Fruit fly (Drosophila melanogaster) whole organism, embryonic: ENCODE measurements around the gene CG9150.
A peak's percentile ranks its signal among the peaks of the same experiment; 100 is the strongest.

Source experiments
- BEAF-32 ChIP-seq: fragments of 200-800 bp; sonication (Bioruptor generic); optimal IDR thresholded peaks from 3 replicates; lab custom pipeline; 2017; ENCODE audit warnings: missing biosample characterization, missing genetic modification characterization, mild to moderate bottlenecking, moderate library complexity, missing genetic modification reagents
- CG10267 ChIP-seq: fragments of 200-800 bp; sonication (Bioruptor generic); optimal IDR thresholded peaks from 2 replicates; lab custom pipeline; 2018; ENCODE audit warnings: missing biosample characterization, mild to moderate bottlenecking, missing genetic modification characterization, moderate library complexity
- CG10565 ChIP-seq: fragments of 200-800 bp; sonication (Bioruptor generic); optimal IDR thresholded peaks from 3 replicates; lab custom pipeline; 2016; ENCODE audit warnings: missing biosample characterization, mild to moderate bottlenecking, missing genetic modification characterization
- CG15514 ChIP-seq: fragments of 200-800 bp; sonication (Bioruptor generic); optimal IDR thresholded peaks from 3 replicates; lab custom pipeline; 2017; ENCODE audit warnings: missing biosample characterization, missing genetic modification characterization, mild to moderate bottlenecking, moderate library complexity, missing genetic modification reagents
- CG1603 ChIP-seq: fragments of 200-800 bp; sonication (Bioruptor generic); optimal IDR thresholded peaks from 2 replicates; lab custom pipeline; 2019; ENCODE audit warnings: missing biosample characterization, mild to moderate bottlenecking, missing genetic modification characterization, moderate library complexity
- CG2116 ChIP-seq: fragments of 200-800 bp; sonication (Bioruptor generic); optimal IDR thresholded peaks from 3 replicates; lab custom pipeline; 2018; ENCODE audit warnings: missing biosample characterization, mild to moderate bottlenecking, missing genetic modification characterization
- CG34376 ChIP-seq: fragments of 200-800 bp; sonication (Bioruptor generic); optimal IDR thresholded peaks from 2 replicates; lab custom pipeline; 2018; ENCODE audit warnings: missing biosample characterization, mild to moderate bottlenecking, missing genetic modification characterization
- CG4617 ChIP-seq: fragments of 200-800 bp; sonication (Bioruptor generic); optimal IDR thresholded peaks from 3 replicates; lab custom pipeline; 2016; ENCODE audit warnings: missing biosample characterization, missing genetic modification characterization, borderline replicate concordance
- CG6654 ChIP-seq: fragments of 200-800 bp; sonication (Bioruptor generic); optimal IDR thresholded peaks from 2 replicates; lab custom pipeline; 2017; ENCODE audit warnings: missing biosample characterization, mild to moderate bottlenecking, missing genetic modification characterization
- Dll ChIP-seq: fragments of 200-800 bp; sonication (Bioruptor generic); IDR thresholded peaks from 4 replicates; pipeline ENCODE4 v1.3.6; 2022; ENCODE audit warnings: missing biosample characterization, missing genetic modification characterization; ENCODE audit not compliant: partially characterized antibody
- Dp ChIP-seq: fragments of 200-800 bp; sonication (Bioruptor generic); optimal IDR thresholded peaks from 2 replicates; lab custom pipeline; 2018; ENCODE audit warnings: missing biosample characterization, mild to moderate bottlenecking, missing genetic modification characterization, moderate library complexity
- E2f2 ChIP-seq: fragments of 200-800 bp; sonication (Bioruptor generic); IDR thresholded peaks from 2 replicates; pipeline ENCODE4 v1.3.6; 2022; ENCODE audit warnings: missing biosample characterization, missing genetic modification characterization
- Elba2 ChIP-seq: fragments of 200-800 bp; sonication (Bioruptor generic); optimal IDR thresholded peaks from 3 replicates; lab custom pipeline; 2016; ENCODE audit warnings: missing biosample characterization, missing genetic modification characterization
- Ets97D ChIP-seq: fragments of 200-800 bp; sonication (Bioruptor generic); optimal IDR thresholded peaks from 3 replicates; lab custom pipeline; 2016; ENCODE audit warnings: missing biosample characterization, missing genetic modification characterization
- Fer2 ChIP-seq: fragments of 200-800 bp; sonication (Bioruptor generic); optimal IDR thresholded peaks from 2 replicates; lab custom pipeline; 2018; ENCODE audit warnings: missing biosample characterization, mild to moderate bottlenecking, missing genetic modification characterization, moderate library complexity
- MBD-R2 ChIP-seq: fragments of 200-800 bp; sonication (Bioruptor generic); IDR thresholded peaks from 2 replicates; pipeline ENCODE4 v1.3.6; 2022; ENCODE audit warnings: missing biosample characterization, missing genetic modification characterization
- MESR4 ChIP-seq: fragments of 200-800 bp; sonication (Bioruptor generic); optimal IDR thresholded peaks from 2 replicates; lab custom pipeline; 2018; ENCODE audit warnings: missing biosample characterization, mild to moderate bottlenecking, missing genetic modification characterization, moderate library complexity
- NK7.1 ChIP-seq: fragments of 200-800 bp; sonication (Bioruptor generic); optimal IDR thresholded peaks from 3 replicates; lab custom pipeline; 2016; ENCODE audit warnings: missing biosample characterization, missing genetic modification characterization
- Opbp ChIP-seq: fragments of 200-800 bp; sonication (Bioruptor generic); IDR thresholded peaks from 3 replicates; pipeline ENCODE4 v1.3.6; 2022; ENCODE audit warnings: missing biosample characterization, missing genetic modification characterization; ENCODE audit not compliant: partially characterized antibody
- YL-1 ChIP-seq: fragments of 200-800 bp; sonication (Bioruptor generic); optimal IDR thresholded peaks from 3 replicates; lab custom pipeline; 2017; ENCODE audit warnings: missing biosample characterization, mild to moderate bottlenecking, missing genetic modification characterization
- ab ChIP-seq: fragments of 200-800 bp; sonication (Bioruptor generic); optimal IDR thresholded peaks from 2 replicates; lab custom pipeline; 2016; ENCODE audit warnings: missing biosample characterization, missing genetic modification characterization
- amos ChIP-seq: fragments of 200-800 bp; sonication (Bioruptor generic); IDR thresholded peaks from 2 replicates; pipeline ENCODE4 v1.3.6; 2022; ENCODE audit warnings: missing biosample characterization, missing genetic modification characterization; ENCODE audit not compliant: partially characterized antibody
- caup ChIP-seq: fragments of 200-800 bp; sonication (Bioruptor generic); optimal IDR thresholded peaks from 3 replicates; lab custom pipeline; 2017; ENCODE audit warnings: missing biosample characterization, mild to moderate bottlenecking, missing genetic modification characterization, moderate library complexity; ENCODE audit not compliant: severe bottlenecking
- chinmo ChIP-seq: fragments of 200-800 bp; sonication (Bioruptor generic); IDR thresholded peaks from 4 replicates; pipeline ENCODE4 v1.3.6; 2022; ENCODE audit warnings: missing biosample characterization, missing genetic modification characterization; ENCODE audit not compliant: partially characterized antibody
- crp ChIP-seq, 2 experiments: fragments of 200-800 bp; sonication (Bioruptor generic); optimal IDR thresholded peaks; 2 replicates in 1 of 2; 3 replicates in 1 of 2; lab custom pipeline; 2017; ENCODE audit warnings: missing biosample characterization in 2 of 2, missing genetic modification characterization in 2 of 2, mild to moderate bottlenecking in 1 of 2, moderate library complexity in 1 of 2
- cwo ChIP-seq: fragments of 200-800 bp; sonication (Bioruptor generic); optimal IDR thresholded peaks from 3 replicates; lab custom pipeline; 2017; ENCODE audit warnings: missing biosample characterization, missing genetic modification characterization, mild to moderate bottlenecking, moderate library complexity, missing genetic modification reagents
- dimm ChIP-seq: fragments of 200-800 bp; sonication (Bioruptor generic); IDR thresholded peaks from 2 replicates; pipeline ENCODE4 v1.3.6; 2022; ENCODE audit warnings: missing biosample characterization, missing genetic modification characterization
- ewg ChIP-seq: fragments of 200-800 bp; sonication (Bioruptor generic); optimal IDR thresholded peaks from 3 replicates; lab custom pipeline; 2017; ENCODE audit warnings: mild to moderate bottlenecking, missing biosample characterization, missing genetic modification reagents, missing genetic modification characterization
- fd96Cb ChIP-seq: fragments of 200-800 bp; sonication (Bioruptor generic); optimal IDR thresholded peaks from 2 replicates; lab custom pipeline; 2018; ENCODE audit warnings: missing biosample characterization, mild to moderate bottlenecking, missing genetic modification characterization, moderate library complexity
- gfzf ChIP-seq: fragments of 200-800 bp; sonication (Bioruptor generic); optimal IDR thresholded peaks from 2 replicates; lab custom pipeline; 2016; ENCODE audit warnings: missing biosample characterization, mild to moderate bottlenecking, missing genetic modification characterization, moderate library complexity
- hbn ChIP-seq: fragments of 200-800 bp; sonication (Bioruptor generic); IDR thresholded peaks from 2 replicates; pipeline ENCODE4 v1.3.6; 2022; ENCODE audit warnings: missing biosample characterization, missing genetic modification characterization; ENCODE audit not compliant: partially characterized antibody
- kah ChIP-seq: fragments of 200-800 bp; sonication (Bioruptor generic); optimal IDR thresholded peaks from 2 replicates; lab custom pipeline; 2018; ENCODE audit warnings: missing biosample characterization, mild to moderate bottlenecking, missing genetic modification characterization
- nerfin-1 ChIP-seq: fragments of 200-800 bp; sonication (Bioruptor generic); optimal IDR thresholded peaks from 3 replicates; lab custom pipeline; 2019; ENCODE audit warnings: missing biosample characterization, mild to moderate bottlenecking, missing genetic modification characterization, moderate library complexity
- nom ChIP-seq: fragments of 200-800 bp; sonication (Bioruptor generic); optimal IDR thresholded peaks from 2 replicates; lab custom pipeline; 2017; ENCODE audit warnings: missing biosample characterization, missing genetic modification characterization, mild to moderate bottlenecking, moderate library complexity, missing genetic modification reagents
- pzg ChIP-seq: fragments of 200-800 bp; sonication (Bioruptor generic); optimal IDR thresholded peaks from 3 replicates; lab custom pipeline; 2018; ENCODE audit warnings: missing biosample characterization, mild to moderate bottlenecking, missing genetic modification characterization, moderate library complexity
- slou ChIP-seq: fragments of 200-800 bp; sonication (Bioruptor generic); optimal IDR thresholded peaks from 3 replicates; lab custom pipeline; 2016; ENCODE audit warnings: missing biosample characterization, missing genetic modification characterization
- sna ChIP-seq: fragments of 200-800 bp; sonication (Bioruptor generic); IDR thresholded peaks from 2 replicates; pipeline ENCODE4 v1.3.6; 2022; ENCODE audit warnings: missing biosample characterization, missing genetic modification characterization; ENCODE audit not compliant: partially characterized antibody
- stwl ChIP-seq: fragments of 200-800 bp; sonication (Bioruptor generic); optimal IDR thresholded peaks from 3 replicates; lab custom pipeline; 2018; ENCODE audit warnings: missing biosample characterization, mild to moderate bottlenecking, missing genetic modification characterization, moderate library complexity
- trem ChIP-seq: fragments of 200-800 bp; optimal IDR thresholded peaks from 3 replicates; lab custom pipeline; 2019; ENCODE audit warnings: missing biosample characterization, mild to moderate bottlenecking, missing genetic modification characterization, moderate library complexity
- tx ChIP-seq: fragments of 200-800 bp; sonication (Bioruptor generic); optimal IDR thresholded peaks from 2 replicates; lab custom pipeline; 2016; ENCODE audit warnings: missing biosample characterization, missing genetic modification characterization
- wor ChIP-seq: fragments of 200-800 bp; sonication (Bioruptor generic); IDR thresholded peaks from 2 replicates; pipeline ENCODE4 v1.3.6; 2022; ENCODE audit warnings: missing biosample characterization, missing genetic modification characterization

Gene CG9150

dm6 chr2L:6037830-6038229 is 30.6 kb downstream of the CG9150 start, which contains the start of the genes CG9117 and CG31643 (continued):
- no peak for TF ChIP-seq CG6654
- peak; percentile 59 for TF ChIP-seq CG34376 (GFP tag; lab: Kevin White, UChicago)

dm6 chr2L:6036710-6037109 is 31.7 kb downstream of the CG9150 start, which contains the start of gene mtm:
TSS of gene mtm (minus strand) at chr2L:6037015.
- TF ChIP-seq CG4617, result peak; percentile 67
- no peak for TF ChIP-seq ab (GFP tag; lab: Kevin White, UChicago)
- TF ChIP-seq BEAF-32, result peak; percentile 3
- peak; percentile 21 for TF ChIP-seq CG15514 (GFP tag; lab: Kevin White, UChicago)
- peak; percentile 90 for TF ChIP-seq E2f2 (GFP tag; lab: Robert Waterston, UW)
- peak; percentile 12 for TF ChIP-seq CG2116 (GFP tag; lab: Kevin White, UChicago)
- peak; percentile 46 for TF ChIP-seq stwl (tag; lab: Kevin White, UChicago)
- peak; percentile 45 for TF ChIP-seq Elba2
- TF ChIP-seq CG10267 (tag; lab: Kevin White, UChicago), result peak; percentile 4
- peak; percentile 18; the same call in 1 of the 2 replicates for TF ChIP-seq amos (GFP tag; lab: Robert Waterston, UW)
- no peak for TF ChIP-seq NK7.1
- peak; percentile 53 for TF ChIP-seq CG1603 (tag; lab: Kevin White, UChicago)
- peak; percentile 69 for TF ChIP-seq nerfin-1
- no peak for TF ChIP-seq dimm (GFP tag; lab: Robert Waterston, UW)
- TF ChIP-seq YL-1, result peak; percentile 47
- TF ChIP-seq kah (GFP tag; lab: Kevin White, UChicago), result peak; percentile 35
- TF ChIP-seq Dll (GFP tag; lab: Robert Waterston, UW), result 0 out of 4 replicates have a peak, but pooled peaks have one; percentile 19
- TF ChIP-seq fd96Cb, result no peak
- no peak for TF ChIP-seq slou (GFP tag; lab: Kevin White, UChicago)
- peak; percentile 95 for TF ChIP-seq MBD-R2 (GFP tag; lab: Robert Waterston, UW)
- TF ChIP-seq chinmo, result 0 out of 4 replicates have a peak, but pooled peaks have one; percentile 41
- TF ChIP-seq crp (GFP tag; optimal IDR thresholded peaks at IDR 0.05; lab: Kevin White, UChicago), result peak; percentile 40 to 91
- TF ChIP-seq Opbp (GFP tag; lab: Robert Waterston, UW), result 0 out of 3 replicates have a peak, but pooled peaks have one; percentile 30
- peak; percentile 43 for TF ChIP-seq Ets97D (GFP tag; lab: Kevin White, UChicago)
- TF ChIP-seq ewg, result no peak
- no peak for TF ChIP-seq caup (GFP tag; lab: Kevin White, UChicago)
- 0 out of 2 replicates have a peak, but pooled peaks have one; percentile 19 for TF ChIP-seq hbn (GFP tag; lab: Robert Waterston, UW)
- TF ChIP-seq pzg (GFP tag; lab: Kevin White, UChicago), result peak; percentile 53
- TF ChIP-seq sna (GFP tag; lab: Robert Waterston, UW), result 0 out of 2 replicates have a peak, but pooled peaks have one; percentile 30
- peak; percentile 74 for TF ChIP-seq MESR4 (GFP tag; lab: Kevin White, UChicago)
- TF ChIP-seq Dp (GFP tag; lab: Kevin White, UChicago), result peak; percentile 87
- no peak for TF ChIP-seq Fer2 (tag; lab: Kevin White, UChicago)
- peak; percentile 99 for TF ChIP-seq trem (tag; lab: Kevin White, UChicago)
- no peak for TF ChIP-seq nom (GFP tag; lab: Kevin White, UChicago)
- no peak for TF ChIP-seq wor (GFP tag; lab: Robert Waterston, UW)
- TF ChIP-seq cwo, result no peak
- TF ChIP-seq gfzf (GFP tag; lab: Kevin White, UChicago), result peak; percentile 8
- no peak for TF ChIP-seq tx (GFP tag; lab: Kevin White, UChicago)
- no peak for TF ChIP-seq CG10565
